Fruit fly (Drosophila melanogaster): ENCODE results near the gene CG31668.

DNA sequence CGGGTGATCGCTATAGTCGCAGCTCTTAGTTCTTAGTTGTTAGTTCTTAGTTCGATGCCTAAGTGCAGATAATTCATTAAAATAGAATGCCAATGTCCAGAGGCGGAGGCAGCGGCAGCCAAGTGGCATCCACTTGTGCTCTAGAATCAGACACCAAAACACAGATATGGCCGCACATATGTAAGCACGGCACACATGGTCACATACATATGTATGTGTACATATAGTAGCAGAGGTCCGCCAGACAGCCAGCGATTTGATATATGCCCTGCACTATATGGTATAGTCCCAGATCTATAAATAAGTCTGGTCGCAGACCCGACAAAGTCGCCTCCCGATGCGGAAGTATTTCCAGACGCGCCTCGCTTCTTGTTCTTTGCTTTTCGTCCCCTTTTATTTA, 25.3 kb downstream of the CG31668 start:
- TF ChIP-seq CG14711 (tag; optimal IDR thresholded peaks at IDR 0.05) (no peak), tj (GFP tag; optimal IDR thresholded peaks at IDR 0.05) (no peak), cnc (optimal IDR thresholded peaks at IDR 0.05) (no peak), cic (GFP tag; optimal IDR thresholded peaks at IDR 0.05) (no peak), pad (GFP tag; optimal IDR thresholded peaks at IDR 0.05) (no peak), CG7101 (tag; optimal IDR thresholded peaks at IDR 0.05) (no peak), Clk (GFP tag; optimal IDR thresholded peaks at IDR 0.05) (no peak), kay (GFP tag; ENCODE audit: borderline replicate concordance) (no peak), CG5204 (GFP tag; optimal IDR thresholded peaks at IDR 0.05) (no peak), CG12768 (GFP tag; optimal IDR thresholded peaks at IDR 0.05) (no peak), toe (GFP tag; optimal IDR thresholded peaks at IDR 0.05) (no peak), CG1620 (GFP tag; optimal IDR thresholded peaks at IDR 0.05) (no peak), bab1 (GFP tag; optimal IDR thresholded peaks at IDR 0.05) (no peak), CG33017 (tag; optimal IDR thresholded peaks at IDR 0.05) (no peak)
